Worm (Caenorhabditis elegans) whole organism, mixed stage, embryonic: ENCODE results near the gene mpz-1.

Source experiments
- ceh-39 ChIP-seq: fragments of 150-350 bp; optimal IDR thresholded peaks from 2 replicates; lab custom pipeline; 2014; ENCODE audit warnings: missing biosample characterization, missing genetic modification characterization
- ces-1 ChIP-seq: fragments of 150-350 bp; optimal IDR thresholded peaks from 2 replicates; lab custom pipeline; 2014; ENCODE audit warnings: missing biosample characterization, missing genetic modification reagents, missing genetic modification characterization
- drap-1 ChIP-seq: fragments of 200-800 bp; sonication (Bioruptor generic); optimal IDR thresholded peaks from 3 replicates; lab custom pipeline; 2018; ENCODE audit warnings: mild to moderate bottlenecking, missing genetic modification characterization, missing compliant biosample characterization
- flh-1 ChIP-seq: fragments of 200-800 bp; sonication (Bioruptor generic); optimal IDR thresholded peaks from 2 replicates; lab custom pipeline; 2018; ENCODE audit warnings: mild to moderate bottlenecking, missing genetic modification characterization, moderate library complexity, missing compliant biosample characterization
- nhr-76 ChIP-seq: sonication (generic microtip); optimal IDR thresholded peaks from 2 replicates; lab custom pipeline; 2017; ENCODE audit warnings: missing biosample characterization, missing genetic modification characterization
- snpc-4 ChIP-seq: fragments of 150-350 bp; optimal IDR thresholded peaks from 2 replicates; lab custom pipeline; 2014; ENCODE audit warnings: missing biosample characterization, missing genetic modification characterization
- unc-120 ChIP-seq: sonication (generic microtip); optimal IDR thresholded peaks from 2 replicates; lab custom pipeline; 2017; ENCODE audit warnings: missing genetic modification characterization, missing compliant biosample characterization; ENCODE audit not compliant: poor library complexity, severe bottlenecking
- unc-39 ChIP-seq: fragments of 150-350 bp; optimal IDR thresholded peaks from 2 replicates; lab custom pipeline; 2014; ENCODE audit warnings: missing biosample characterization, missing genetic modification characterization
- ztf-11 ChIP-seq: fragments of 150-350 bp; optimal IDR thresholded peaks from 2 replicates; lab custom pipeline; 2014; ENCODE audit warnings: missing biosample characterization, missing genetic modification characterization

DNA sequence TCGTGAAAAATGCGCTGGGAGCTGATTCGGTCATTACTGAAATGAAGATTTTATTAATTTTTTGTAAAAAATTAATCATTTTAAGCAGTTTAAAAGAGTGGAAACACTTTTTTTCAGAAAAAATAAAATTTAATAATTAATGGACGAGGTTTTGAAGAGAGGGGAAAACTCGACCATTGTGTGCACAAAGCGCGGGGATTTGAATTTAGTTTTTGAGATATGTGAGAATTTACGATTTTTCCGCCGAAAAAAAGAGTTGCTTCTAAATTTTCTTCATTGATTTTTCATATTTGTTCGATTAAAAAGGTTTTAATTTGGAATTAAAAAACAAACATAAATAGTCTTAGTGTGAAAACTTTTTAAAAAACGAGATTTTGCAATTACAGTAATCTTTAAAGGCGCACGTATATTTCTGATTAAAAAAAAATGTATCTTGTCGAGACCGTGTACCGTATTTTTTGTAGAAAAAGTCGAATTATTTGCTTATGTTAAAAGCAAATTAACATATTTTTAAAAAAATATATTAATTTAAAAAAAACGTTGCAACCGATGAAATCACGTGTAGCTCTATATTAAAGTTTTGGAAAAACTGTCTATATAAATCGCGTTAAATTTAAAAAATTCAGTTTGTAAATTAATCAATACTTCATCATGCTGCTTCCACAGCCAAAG is 63.5 kb downstream of the mpz-1 start, which contains the start of the genes dph-2 and C09G5.7:
- TF ChIP-seq ceh-39 (no peak), flh-1 (GFP tag; lab: Kevin White, UChicago) (no peak), ces-1 (no peak), nhr-76 (tag; lab: Kevin White, UChicago) (no peak), drap-1 (GFP tag; lab: Kevin White, UChicago) (no peak), unc-39 (tag; lab: Kevin White, UChicago) (no peak), unc-120 (tag; lab: Kevin White, UChicago) (no peak), snpc-4 (no peak), ztf-11 (tag; lab: Kevin White, UChicago) (no peak)
